Worm (Caenorhabditis elegans): ENCODE measurements around the gene irld-12.
"Not testable (repeated sequence)": the region's sequence is repeated elsewhere in the genome, so short reads cannot be mapped to it uniquely, and the experiment has no call there.

Gene irld-12

DNA sequence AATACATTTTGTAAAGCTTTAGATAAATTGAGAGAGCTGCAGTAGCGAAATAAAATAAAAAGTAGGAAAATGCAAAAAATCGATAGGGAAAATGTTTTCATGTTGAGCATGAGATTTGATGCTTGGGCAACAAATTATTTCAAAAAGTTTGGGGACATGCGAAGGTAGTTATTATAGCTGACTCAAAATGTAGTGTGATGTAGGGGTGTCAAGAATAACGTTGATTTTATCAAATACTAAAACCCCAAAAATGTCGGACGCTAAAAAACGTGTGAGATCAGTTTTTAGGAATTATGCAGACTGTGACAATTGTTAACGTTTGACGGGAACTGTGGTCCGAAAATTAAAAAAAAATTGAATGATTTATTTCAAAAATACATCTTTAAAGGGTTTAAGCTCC is at the start of gene irld-12:
TSS of gene irld-12 (minus strand) at position 101 of the 400 bp plus-strand sequence.
- no peak for TF ChIP-seq unc-62 (GFP tag; optimal IDR thresholded peaks at IDR 0.05)
- TF ChIP-seq ztf-18 (tag; optimal IDR thresholded peaks at IDR 0.05): no peak

DNA sequence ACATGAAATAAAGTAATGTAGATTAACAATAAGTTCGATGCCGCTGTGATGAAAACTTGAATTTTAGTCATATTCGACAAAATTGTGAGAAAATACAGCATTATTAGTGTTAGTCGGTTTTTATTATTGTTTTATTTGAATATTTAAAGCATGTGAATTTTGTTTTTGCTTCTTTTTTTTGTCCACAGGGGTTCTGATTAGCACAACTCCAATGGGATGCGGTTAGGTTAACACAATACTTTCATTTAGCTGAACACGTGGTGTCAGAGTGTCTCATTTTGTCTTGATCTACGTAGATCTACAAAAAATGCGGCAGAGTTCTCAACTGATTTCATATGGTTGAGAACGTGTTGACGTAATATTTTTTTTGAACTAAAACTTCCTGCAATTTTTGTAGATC is 47.9 kb upstream of the irld-12 start, which contains the start of gene str-40:
TSS of gene str-40 (minus strand) at position 101 of the 400 bp plus-strand sequence.
- TF ChIP-seq rpc-1 (optimal IDR thresholded peaks at IDR 0.05): no peak
- TF ChIP-seq rpc-1 (tag; optimal IDR thresholded peaks at IDR 0.05): no peak

DNA sequence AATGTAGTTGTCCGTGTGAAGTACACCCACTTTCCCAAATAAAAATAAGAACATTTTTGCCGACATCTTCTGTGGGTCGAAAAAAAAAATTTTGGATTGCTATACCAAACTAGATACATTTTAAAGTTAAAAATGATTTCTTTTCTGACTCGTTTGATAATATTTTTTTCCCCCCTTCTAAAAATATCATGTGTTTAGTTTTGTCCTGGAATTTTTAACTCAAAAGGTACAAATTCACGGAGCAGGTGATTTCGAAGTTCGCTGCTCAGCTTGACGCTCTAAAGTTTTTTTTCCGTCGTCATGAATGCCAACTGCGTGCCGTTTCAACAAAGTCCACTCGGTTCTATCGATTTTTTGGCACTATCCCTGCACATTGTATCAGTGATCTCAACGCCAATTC is 44.7 kb upstream of the irld-12 start, which contains the start of gene srh-185:
TSS of gene srh-185 (plus strand) at position 301 of the 400 bp plus-strand sequence.
- TF ChIP-seq athp-1 (tag; optimal IDR thresholded peaks at IDR 0.05): no peak
- no peak for TF ChIP-seq B0035.1 (tag; optimal IDR thresholded peaks at IDR 0.05)
- TF ChIP-seq madf-3 (GFP tag; IDR thresholded peaks at IDR 0.05): no peak
- no peak for TF ChIP-seq fkh-3 (tag; optimal IDR thresholded peaks at IDR 0.05)
- no peak for TF ChIP-seq ceh-91 (GFP tag; IDR thresholded peaks at IDR 0.05)
- TF ChIP-seq zim-3 (tag; optimal IDR thresholded peaks at IDR 0.05): no peak
- no peak for TF ChIP-seq ZK185.1 (tag; optimal IDR thresholded peaks at IDR 0.05; ENCODE audit: poor library complexity, severe bottlenecking)

DNA sequence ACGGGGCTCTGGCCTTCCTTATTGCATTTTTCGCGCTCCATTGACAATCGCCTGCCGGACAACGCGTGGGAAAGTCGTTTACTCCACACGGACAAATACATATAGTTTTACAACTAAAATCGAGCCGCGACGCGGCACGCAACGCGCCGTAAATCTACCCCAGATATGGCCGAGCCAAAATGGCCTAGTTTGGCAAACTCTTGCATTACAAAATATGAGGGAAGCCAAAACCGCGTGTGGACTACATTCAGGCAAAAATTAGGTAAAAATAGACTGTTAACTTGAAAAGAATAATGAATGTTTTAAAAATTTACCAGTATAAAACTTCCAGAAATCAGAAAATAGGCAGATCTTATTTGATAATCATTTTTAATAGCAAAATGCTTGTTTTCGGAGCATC is 43.2 kb upstream of the irld-12 start, which contains the start of gene srt-16:
TSS of gene srt-16 (minus strand) at position 101 of the 400 bp plus-strand sequence.
- TF ChIP-seq K12H6.12 (tag; optimal IDR thresholded peaks at IDR 0.05); egl-18 (GFP tag; IDR thresholded peaks at IDR 0.05); ets-4 (GFP tag; optimal IDR thresholded peaks at IDR 0.05): not testable (repeated sequence)

DNA sequence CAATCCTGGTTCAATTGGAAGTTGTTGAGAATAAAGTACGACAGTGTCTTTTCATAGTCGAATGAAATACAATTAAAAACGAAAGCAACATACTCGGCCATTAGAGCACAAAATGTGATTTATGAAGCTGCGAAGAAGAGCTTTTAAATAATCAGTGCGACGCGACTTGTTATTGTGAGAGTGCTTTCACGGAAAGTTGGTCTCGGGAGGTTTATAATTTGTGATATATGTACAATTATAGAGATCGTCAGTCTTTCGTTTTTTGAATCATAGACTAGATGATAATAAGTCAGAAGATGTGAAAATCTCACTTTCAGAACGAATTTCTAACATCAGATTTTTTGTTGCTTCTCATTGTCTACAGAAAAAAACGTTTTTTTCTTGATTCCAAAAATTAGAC is 40.9 kb upstream of the irld-12 start, which contains the start of gene srt-15:
TSS of gene srt-15 (minus strand) at position 101 of the 400 bp plus-strand sequence.
- TF ChIP-seq F37B4.10 (GFP tag; IDR thresholded peaks at IDR 0.05): no peak
- TF ChIP-seq madf-8 (GFP tag; conservative IDR thresholded peaks at IDR 0.05): no peak
- TF ChIP-seq ceh-27 (GFP tag; optimal IDR thresholded peaks at IDR 0.05): no peak
- TF ChIP-seq Y53F4B.3 (GFP tag; IDR thresholded peaks at IDR 0.05): no peak
- TF ChIP-seq nhr-27 (tag; optimal IDR thresholded peaks at IDR 0.05): no peak
- no peak for TF ChIP-seq unc-130 (GFP tag; optimal IDR thresholded peaks at IDR 0.05)
- TF ChIP-seq nhr-80 (tag; optimal IDR thresholded peaks at IDR 0.05): no peak
- no peak for TF ChIP-seq bed-2 (GFP tag; IDR thresholded peaks at IDR 0.05)
- TF ChIP-seq madf-6 (GFP tag; IDR thresholded peaks at IDR 0.05): no peak
- no peak for TF ChIP-seq lag-1 (GFP tag; IDR thresholded peaks at IDR 0.05)
- no peak for TF ChIP-seq F33H1.4 (GFP tag; IDR thresholded peaks at IDR 0.05)
- TF ChIP-seq K12H6.12 (tag; optimal IDR thresholded peaks at IDR 0.05): no peak
- TF ChIP-seq repo-1 (tag; optimal IDR thresholded peaks at IDR 0.05): no peak
- no peak for TF ChIP-seq ztf-18 (tag; optimal IDR thresholded peaks at IDR 0.05)
- TF ChIP-seq F10E7.11 (tag; optimal IDR thresholded peaks at IDR 0.05): no peak
- no peak for TF ChIP-seq ceh-79 (tag; optimal IDR thresholded peaks at IDR 0.05)
- TF ChIP-seq hrde-1 (tag; optimal IDR thresholded peaks at IDR 0.05; ENCODE audit: borderline replicate concordance): no peak

DNA sequence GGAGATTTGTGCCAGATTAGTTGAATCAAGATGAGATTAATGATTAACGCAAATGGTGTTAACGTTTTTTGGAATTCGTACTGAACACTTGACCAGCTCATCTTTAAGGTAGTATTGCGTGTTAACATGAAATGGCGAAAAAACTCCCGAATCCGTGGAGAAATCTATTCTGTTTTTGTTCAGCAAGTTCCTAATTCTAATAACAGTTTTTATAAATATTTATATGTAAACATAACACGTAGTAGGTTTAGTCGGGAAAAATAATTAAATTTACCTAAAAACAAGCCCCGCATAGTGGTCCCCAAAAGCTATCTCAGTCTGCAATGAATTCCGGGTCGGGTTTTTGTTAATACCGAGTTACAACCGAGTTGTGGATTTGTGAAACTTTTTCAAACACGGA is 37.8 kb upstream of the irld-12 start, which contains the start of gene str-244:
TSS of gene str-244 (minus strand) at position 101 of the 400 bp plus-strand sequence.
- no peak for TF ChIP-seq hrde-1 (tag; optimal IDR thresholded peaks at IDR 0.05; ENCODE audit: borderline replicate concordance)
- TF ChIP-seq aptf-2 (GFP tag; conservative IDR thresholded peaks at IDR 0.05): no peak
- TF ChIP-seq atf-7 (tag; optimal IDR thresholded peaks at IDR 0.05): no peak
- TF ChIP-seq mes-4 (tag; optimal IDR thresholded peaks at IDR 0.05): no peak
- TF ChIP-seq ztf-18 (tag; optimal IDR thresholded peaks at IDR 0.05): no peak
- TF ChIP-seq lin-26 (GFP tag; IDR thresholded peaks at IDR 0.05): no peak
- TF ChIP-seq ztf-26 (tag; optimal IDR thresholded peaks at IDR 0.05): no peak
- no peak for TF ChIP-seq B0261.1 (tag; optimal IDR thresholded peaks at IDR 0.05)
- TF ChIP-seq T07F8.4 (tag; optimal IDR thresholded peaks at IDR 0.05): no peak
- TF ChIP-seq sdz-38 (tag; optimal IDR thresholded peaks at IDR 0.05): no peak
- TF ChIP-seq rpc-1 (optimal IDR thresholded peaks at IDR 0.05): no peak
- no peak for TF ChIP-seq rpc-1 (tag; optimal IDR thresholded peaks at IDR 0.05)
- TF ChIP-seq lsy-27 (tag; optimal IDR thresholded peaks at IDR 0.05; ENCODE audit: borderline replicate concordance, insufficient read depth): no peak
- no peak for TF ChIP-seq Y53G8AR.9 (GFP tag; conservative IDR thresholded peaks at IDR 0.05)

All from whole organism, young adult.